Worm (Caenorhabditis elegans) whole organism, mixed stage, embryonic: Measurements from ENCODE around the gene ZK1098.6.

Experiments used
- ceh-39 ChIP-seq: fragments of 150-350 bp; optimal IDR thresholded peaks from 2 replicates; lab custom pipeline; 2014; ENCODE audit warnings: missing biosample characterization, missing genetic modification characterization
- nhr-12 ChIP-seq: fragments of 150-350 bp; optimal IDR thresholded peaks from 2 replicates; lab custom pipeline; 2014; ENCODE audit warnings: missing biosample characterization, missing genetic modification characterization
- unc-39 ChIP-seq: fragments of 150-350 bp; optimal IDR thresholded peaks from 2 replicates; lab custom pipeline; 2014; ENCODE audit warnings: missing biosample characterization, missing genetic modification characterization

ce11 chrIII:9507799-9508198, 19.2 kb upstream of the ZK1098.6 start, which contains the start of gene vha-14:
- TF ChIP-seq unc-39: no peak
- TF ChIP-seq nhr-12 (tag; lab: Kevin White, UChicago): no peak
- TF ChIP-seq ceh-39: no peak
